Fruit fly (Drosophila melanogaster) whole organism, embryonic: ENCODE measurements around the gene CG2247.

Source experiments
- Adf1 ChIP-seq: fragments of 200-800 bp; sonication (Bioruptor generic); IDR thresholded peaks from 2 replicates; pipeline ENCODE4 v1.3.6; 2022; ENCODE audit warnings: missing biosample characterization, missing genetic modification characterization
- Atf6 ChIP-seq: fragments of 200-800 bp; sonication (Bioruptor generic); IDR thresholded peaks from 2 replicates; pipeline ENCODE4 v1.3.6; 2022; ENCODE audit warnings: missing biosample characterization, missing genetic modification characterization
- B-H1 ChIP-seq: fragments of 200-800 bp; sonication (Bioruptor generic); IDR thresholded peaks from 3 replicates; pipeline ENCODE4 v1.3.6; 2022; ENCODE audit warnings: missing biosample characterization, missing genetic modification characterization
- Blimp-1 ChIP-seq: fragments of 200-800 bp; sonication (Bioruptor generic); optimal IDR thresholded peaks from 3 replicates; lab custom pipeline; 2018; ENCODE audit warnings: missing biosample characterization, missing genetic modification characterization, mild to moderate bottlenecking, moderate library complexity, missing genetic modification reagents
- CG11093 ChIP-seq: fragments of 200-800 bp; sonication (Bioruptor generic); IDR thresholded peaks from 3 replicates; pipeline ENCODE4 v1.3.6; 2022; ENCODE audit warnings: missing biosample characterization, missing genetic modification characterization
- CG14014 ChIP-seq: fragments of 200-800 bp; sonication (Bioruptor generic); IDR thresholded peaks from 2 replicates; pipeline ENCODE4 v1.3.6; 2022; ENCODE audit warnings: missing biosample characterization, missing genetic modification characterization
- CG1602 ChIP-seq: fragments of 200-800 bp; sonication (Bioruptor generic); optimal IDR thresholded peaks from 3 replicates; lab custom pipeline; 2016; ENCODE audit warnings: missing biosample characterization, missing genetic modification characterization
- CG1603 ChIP-seq: fragments of 200-800 bp; sonication (Bioruptor generic); optimal IDR thresholded peaks from 2 replicates; lab custom pipeline; 2019; ENCODE audit warnings: missing biosample characterization, mild to moderate bottlenecking, missing genetic modification characterization, moderate library complexity
- CG16779 ChIP-seq: fragments of 200-800 bp; sonication (Bioruptor generic); IDR thresholded peaks from 2 replicates; pipeline ENCODE4 v1.3.6; 2022; ENCODE audit warnings: missing biosample characterization, missing genetic modification characterization
- CG17568 ChIP-seq: fragments of 200-800 bp; sonication (Bioruptor generic); optimal IDR thresholded peaks from 2 replicates; lab custom pipeline; 2018; ENCODE audit warnings: missing biosample characterization, mild to moderate bottlenecking, missing genetic modification characterization, moderate library complexity
- CG18476 ChIP-seq: fragments of 200-800 bp; sonication (Bioruptor generic); optimal IDR thresholded peaks from 2 replicates; lab custom pipeline; 2016; ENCODE audit warnings: missing biosample characterization, mild to moderate bottlenecking, missing genetic modification characterization
- CG2129 ChIP-seq: fragments of 200-800 bp; sonication (Bioruptor generic); IDR thresholded peaks from 2 replicates; pipeline ENCODE4 v1.3.6; 2022; ENCODE audit warnings: missing biosample characterization, missing genetic modification characterization; ENCODE audit not compliant: partially characterized antibody
- CG2712 ChIP-seq: fragments of 200-800 bp; optimal IDR thresholded peaks from 3 replicates; lab custom pipeline; 2019; ENCODE audit warnings: missing biosample characterization, mild to moderate bottlenecking, missing genetic modification characterization, moderate library complexity
- CG30431 ChIP-seq: fragments of 200-800 bp; sonication (Bioruptor generic); optimal IDR thresholded peaks from 2 replicates; lab custom pipeline; 2017; ENCODE audit warnings: missing biosample characterization, missing genetic modification characterization
- CG31388 ChIP-seq: fragments of 200-800 bp; sonication (Bioruptor generic); optimal IDR thresholded peaks from 2 replicates; lab custom pipeline; 2016; ENCODE audit warnings: missing biosample characterization, missing genetic modification characterization
- CG33213 ChIP-seq: fragments of 200-800 bp; sonication (Bioruptor generic); optimal IDR thresholded peaks from 3 replicates; lab custom pipeline; 2016; ENCODE audit warnings: missing biosample characterization, missing genetic modification characterization
- CG3847 ChIP-seq: fragments of 200-800 bp; sonication (Bioruptor generic); IDR thresholded peaks from 2 replicates; pipeline ENCODE4 v1.3.6; 2022; ENCODE audit warnings: missing biosample characterization, missing genetic modification characterization
- CG3995 ChIP-seq: fragments of 200-800 bp; sonication (Bioruptor generic); optimal IDR thresholded peaks from 3 replicates; lab custom pipeline; 2016; ENCODE audit warnings: missing biosample characterization, missing genetic modification characterization
- CG4854 ChIP-seq: fragments of 200-800 bp; sonication (Bioruptor generic); optimal IDR thresholded peaks from 2 replicates; lab custom pipeline; 2016; ENCODE audit warnings: missing biosample characterization, missing genetic modification characterization, inconsistent platforms
- CG8290 ChIP-seq, 3 experiments: fragments of 200-800 bp; sonication (Bioruptor generic); optimal IDR thresholded peaks; 2 replicates each; lab custom pipeline; 2016 to 2019; ENCODE audit warnings: missing biosample characterization in 3 of 3, missing genetic modification characterization in 3 of 3, mild to moderate bottlenecking in 2 of 3, moderate library complexity in 1 of 3
- CG8388 ChIP-seq: fragments of 200-800 bp; sonication (Bioruptor generic); optimal IDR thresholded peaks from 2 replicates; lab custom pipeline; 2019; ENCODE audit warnings: missing biosample characterization, mild to moderate bottlenecking, missing genetic modification characterization, moderate library complexity
- CG9609 ChIP-seq: fragments of 200-800 bp; sonication (Bioruptor generic); optimal IDR thresholded peaks from 3 replicates; lab custom pipeline; 2016; ENCODE audit warnings: missing biosample characterization, missing genetic modification characterization
- Lhr ChIP-seq: fragments of 200-800 bp; sonication (Bioruptor generic); optimal IDR thresholded peaks from 3 replicates; lab custom pipeline; 2017; ENCODE audit warnings: mild to moderate bottlenecking, missing biosample characterization, missing genetic modification reagents, missing genetic modification characterization
- Lim3 ChIP-seq: fragments of 200-800 bp; sonication (Bioruptor generic); IDR thresholded peaks from 2 replicates; pipeline ENCODE4 v1.3.6; 2022; ENCODE audit warnings: missing biosample characterization, missing genetic modification characterization
- MBD-R2 ChIP-seq: fragments of 200-800 bp; sonication (Bioruptor generic); IDR thresholded peaks from 2 replicates; pipeline ENCODE4 v1.3.6; 2022; ENCODE audit warnings: missing biosample characterization, missing genetic modification characterization
- NC2α ChIP-seq: fragments of 200-800 bp; sonication (Bioruptor generic); optimal IDR thresholded peaks from 2 replicates; lab custom pipeline; 2016; ENCODE audit warnings: missing biosample characterization, missing genetic modification characterization
- PHDP ChIP-seq: fragments of 200-800 bp; sonication (Bioruptor generic); optimal IDR thresholded peaks from 3 replicates; lab custom pipeline; 2018; ENCODE audit warnings: missing biosample characterization, mild to moderate bottlenecking, missing genetic modification characterization, moderate library complexity
- Pdp1 ChIP-seq, 2 experiments: fragments of 200-800 bp; sonication (Bioruptor generic); optimal IDR thresholded peaks; 3 replicates each; lab custom pipeline; 2016; ENCODE audit warnings: missing biosample characterization in 2 of 2, missing genetic modification characterization in 2 of 2, mild to moderate bottlenecking in 1 of 2, moderate library complexity in 1 of 2
- Ravus ChIP-seq: fragments of 200-800 bp; sonication (Bioruptor generic); IDR thresholded peaks from 2 replicates; pipeline ENCODE4 v1.3.6; 2022; ENCODE audit warnings: missing biosample characterization, missing genetic modification characterization
- Side ChIP-seq: fragments of 200-800 bp; sonication (Bioruptor generic); optimal IDR thresholded peaks from 2 replicates; lab custom pipeline; 2016; ENCODE audit warnings: missing biosample characterization, missing genetic modification characterization
- Ssrp ChIP-seq: fragments of 200-800 bp; sonication (Bioruptor generic); optimal IDR thresholded peaks from 2 replicates; lab custom pipeline; 2018; ENCODE audit warnings: missing biosample characterization, mild to moderate bottlenecking, missing genetic modification characterization, moderate library complexity
- Xrp1 ChIP-seq: fragments of 200-800 bp; sonication (Bioruptor generic); IDR thresholded peaks from 2 replicates; pipeline ENCODE4 v1.3.6; 2022; ENCODE audit warnings: missing biosample characterization, missing genetic modification characterization
- ab ChIP-seq: fragments of 200-800 bp; sonication (Bioruptor generic); optimal IDR thresholded peaks from 2 replicates; lab custom pipeline; 2016; ENCODE audit warnings: missing biosample characterization, missing genetic modification characterization
- ap ChIP-seq: fragments of 200-800 bp; sonication (Bioruptor generic); IDR thresholded peaks from 2 replicates; pipeline ENCODE4 v1.3.6; 2022; ENCODE audit warnings: missing biosample characterization, missing genetic modification characterization
- ara ChIP-seq: fragments of 200-800 bp; sonication (Bioruptor generic); IDR thresholded peaks from 2 replicates; pipeline ENCODE4 v1.3.6; 2022; ENCODE audit warnings: missing biosample characterization, missing genetic modification characterization
- br ChIP-seq: fragments of >200 bp; optimal IDR thresholded peaks from 2 replicates; lab custom pipeline; 2017
- ci ChIP-seq: fragments of 200-800 bp; sonication (Bioruptor generic); IDR thresholded peaks from 3 replicates; pipeline ENCODE4 v1.3.6; 2022; ENCODE audit warnings: missing biosample characterization, missing genetic modification characterization
- corto ChIP-seq: fragments of 200-800 bp; sonication (Bioruptor generic); optimal IDR thresholded peaks from 2 replicates; lab custom pipeline; 2016; ENCODE audit warnings: missing biosample characterization, mild to moderate bottlenecking, missing genetic modification characterization, moderate library complexity
- dm ChIP-seq: fragments of 200-800 bp; sonication (Bioruptor generic); optimal IDR thresholded peaks from 3 replicates; lab custom pipeline; 2016; ENCODE audit warnings: missing biosample characterization, missing genetic modification characterization
- eve ChIP-seq, 2 experiments: fragments of >200 bp; optimal IDR thresholded peaks; 2 replicates each; lab custom pipeline; 2017; ENCODE audit warnings: missing biosample characterization in 2 of 2, missing genetic modification characterization in 2 of 2
- gem ChIP-seq: fragments of 200-800 bp; sonication (Bioruptor generic); optimal IDR thresholded peaks from 2 replicates; lab custom pipeline; 2019; ENCODE audit warnings: missing biosample characterization, mild to moderate bottlenecking, missing genetic modification characterization, moderate library complexity
- gfzf ChIP-seq: fragments of 200-800 bp; sonication (Bioruptor generic); optimal IDR thresholded peaks from 2 replicates; lab custom pipeline; 2016; ENCODE audit warnings: missing biosample characterization, mild to moderate bottlenecking, missing genetic modification characterization, moderate library complexity
- gro ChIP-seq: fragments of 200-800 bp; sonication (Bioruptor generic); optimal IDR thresholded peaks from 2 replicates; lab custom pipeline; 2016; ENCODE audit warnings: missing biosample characterization, missing genetic modification characterization
- hth ChIP-seq: fragments of >200 bp; optimal IDR thresholded peaks from 2 replicates; lab custom pipeline; 2017; ENCODE audit warnings: inconsistent platforms
- kah ChIP-seq: fragments of 200-800 bp; sonication (Bioruptor generic); optimal IDR thresholded peaks from 2 replicates; lab custom pipeline; 2018; ENCODE audit warnings: missing biosample characterization, mild to moderate bottlenecking, missing genetic modification characterization
- lilli ChIP-seq: fragments of 200-800 bp; sonication (Bioruptor generic); optimal IDR thresholded peaks from 3 replicates; lab custom pipeline; 2016; ENCODE audit warnings: missing biosample characterization, missing genetic modification characterization
- nau ChIP-seq: fragments of 200-800 bp; sonication (Bioruptor generic); optimal IDR thresholded peaks from 3 replicates; lab custom pipeline; 2017; ENCODE audit warnings: missing biosample characterization, mild to moderate bottlenecking, missing genetic modification characterization, missing genetic modification reagents
- onecut ChIP-seq: fragments of 200-800 bp; sonication (Bioruptor generic); IDR thresholded peaks from 2 replicates; pipeline ENCODE4 v1.3.6; 2022; ENCODE audit warnings: missing biosample characterization, missing genetic modification characterization
- pho ChIP-seq: fragments of 200-800 bp; sonication (Bioruptor generic); optimal IDR thresholded peaks from 2 replicates; lab custom pipeline; 2016; ENCODE audit warnings: missing biosample characterization, missing genetic modification characterization
- rib ChIP-seq: fragments of 200-800 bp; sonication (Bioruptor generic); IDR thresholded peaks from 2 replicates; pipeline ENCODE4 v1.3.6; 2022; ENCODE audit warnings: missing biosample characterization, missing genetic modification characterization
- sens ChIP-seq: fragments of 200-800 bp; sonication (Bioruptor generic); peaks from one replicate; lab custom pipeline; 2016; ENCODE audit warnings: missing biosample characterization, missing genetic modification characterization
- sna ChIP-seq: fragments of 200-800 bp; sonication (Bioruptor generic); IDR thresholded peaks from 2 replicates; pipeline ENCODE4 v1.3.6; 2022; ENCODE audit warnings: missing biosample characterization, missing genetic modification characterization; ENCODE audit not compliant: partially characterized antibody

Gene CG2247

dm6 chrX:11576540-11576939, 34.9 kb downstream of the CG2247 start, which contains the start of gene CG11695 (continued):
- TF ChIP-seq CG31388 (GFP tag; lab: Kevin White, UChicago) (peak; percentile 9), gfzf (peak; percentile 33), CG2129 (GFP tag; lab: Robert Waterston, UW) (no peak), CG18476 (GFP tag; lab: Kevin White, UChicago) (peak; percentile 27), CG2712 (tag; lab: Kevin White, UChicago) (peak; percentile 69), Side (GFP tag; lab: Kevin White, UChicago) (peak; percentile 20), Lim3 (GFP tag; lab: Robert Waterston, UW) (no peak), eve (GFP tag; optimal IDR thresholded peaks at IDR 0.05; lab: Kevin White, UChicago) (no peak), CG16779 (GFP tag; lab: Robert Waterston, UW) (no peak), CG30431 (no peak), CG14014 (peak; percentile 70), PHDP (tag; lab: Kevin White, UChicago) (peak; percentile 67), CG33213 (GFP tag; lab: Kevin White, UChicago) (no peak), Blimp-1 (GFP tag; lab: Kevin White, UChicago) (peak; percentile 41), Lhr (GFP tag; lab: Kevin White, UChicago) (peak; percentile 24), CG17568 (GFP tag; lab: Kevin White, UChicago) (no peak), hth (lab: Kevin White, UChicago) (no peak), Ssrp (tag; lab: Kevin White, UChicago) (peak; percentile 62), Adf1 (peak; percentile 43), B-H1 (GFP tag; lab: Robert Waterston, UW) (peak; percentile 45; the same call in 2 of the 3 replicates), gem (tag; lab: Kevin White, UChicago) (peak; percentile 82), rib (GFP tag; lab: Robert Waterston, UW) (no peak), CG9609 (GFP tag; lab: Kevin White, UChicago) (peak; percentile 50), gro (no peak), NC2α (GFP tag; lab: Kevin White, UChicago) (no peak), onecut (GFP tag; lab: Robert Waterston, UW) (peak; percentile 8; the same call in 1 of the 2 replicates), CG11093 (GFP tag; lab: Robert Waterston, UW) (no peak), ap (GFP tag; lab: Robert Waterston, UW) (0 out of 2 replicates have a peak, but pooled peaks have one; percentile 7)
- TF ChIP-seq, all 482 proteins: peak for 258

dm6 chrX:11573529-11573928, 37.9 kb downstream of the CG2247 start, which contains the start of gene CG11696:
TSS of gene CG11696 (plus strand) at chrX:11573731.
- TF ChIP-seq CG4854 (no peak), sens (no peak), Pdp1 (GFP tag; optimal IDR thresholded peaks at IDR 0.05; lab: Kevin White, UChicago) (peak in 1 of 2 experiments; percentile 57), CG8388 (GFP tag; lab: Kevin White, UChicago) (no peak), nau (no peak), ara (no peak), corto (GFP tag; lab: Kevin White, UChicago) (no peak), kah (GFP tag; lab: Kevin White, UChicago) (no peak), Xrp1 (GFP tag; lab: Robert Waterston, UW) (no peak), CG3995 (GFP tag; lab: Kevin White, UChicago) (no peak), pho (GFP tag; lab: Kevin White, UChicago) (no peak), CG1603 (tag; lab: Kevin White, UChicago) (peak; percentile 16), sna (GFP tag; lab: Robert Waterston, UW) (no peak), ci (GFP tag; lab: Robert Waterston, UW) (no peak), CG1602 (GFP tag; lab: Kevin White, UChicago) (no peak), br (lab: Kevin White, UChicago) (no peak), CG8290 (GFP tag; optimal IDR thresholded peaks at IDR 0.05; lab: Kevin White, UChicago) (no peak), CG8290 (tag; optimal IDR thresholded peaks at IDR 0.05; lab: Kevin White, UChicago) (peak in 1 of 2 experiments; percentile 25), dm (GFP tag; lab: Kevin White, UChicago) (no peak), Ravus (GFP tag; lab: Robert Waterston, UW) (no peak), lilli (GFP tag; lab: Kevin White, UChicago) (peak; percentile 3), CG3847 (peak; percentile 26; the same call in 1 of the 2 replicates), ab (no peak), eve (GFP tag; optimal IDR thresholded peaks at IDR 0.05; lab: Kevin White, UChicago) (no peak), Atf6 (GFP tag; lab: Robert Waterston, UW) (no peak), MBD-R2 (GFP tag; lab: Robert Waterston, UW) (peak; percentile 73; the same call in 1 of the 2 replicates), Ssrp (tag; lab: Kevin White, UChicago) (no peak)
